Worm (Caenorhabditis elegans): ENCODE measurements around the gene cht-3.

Gene cht-3

DNA sequence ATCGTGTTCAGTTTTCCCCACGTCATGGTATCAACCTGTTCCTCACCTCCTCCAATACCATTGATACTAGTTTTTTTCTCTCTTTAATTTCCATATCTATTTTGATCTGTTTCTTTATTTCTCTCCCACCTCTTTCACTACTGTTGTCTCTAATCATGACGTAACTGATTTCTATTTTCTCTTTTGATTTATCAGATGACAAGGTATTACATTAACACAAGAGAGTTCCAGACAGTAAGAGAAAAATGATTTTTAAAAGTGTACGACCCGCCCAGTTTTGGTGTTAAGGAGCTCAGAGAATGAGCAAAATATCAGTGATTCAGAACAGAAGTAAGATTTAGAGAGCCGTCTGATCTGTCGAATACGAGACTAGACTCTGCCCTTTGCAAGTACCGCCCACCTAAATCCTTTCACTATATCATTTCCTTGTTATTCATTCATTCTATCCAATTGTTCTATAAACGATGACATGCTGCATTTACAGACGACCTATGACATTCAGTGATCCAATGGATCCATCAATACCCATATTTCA is 46.3 kb downstream of the cht-3 start, which contains the start of gene nhr-105:
nhr-105 (plus strand) TSS at position 485 of the 535 bp plus-strand sequence.
- TF ChIP-seq C16A3.4 (tag; optimal IDR thresholded peaks at IDR 0.05): no peak
- peak; percentile 86 for TF ChIP-seq nhr-19 (GFP tag; conservative IDR thresholded peaks at IDR 0.05)
- TF ChIP-seq dsc-1 (tag; optimal IDR thresholded peaks at IDR 0.05): peak; percentile 82
- peak; percentile 79 for TF ChIP-seq lin-14 (GFP tag; optimal IDR thresholded peaks at IDR 0.05)
- TF ChIP-seq ama-1 (optimal IDR thresholded peaks at IDR 0.05): no peak
- TF ChIP-seq grh-1 (GFP tag; IDR thresholded peaks at IDR 0.05): peak; percentile 73
- no peak for TF ChIP-seq unc-62 (GFP tag; optimal IDR thresholded peaks at IDR 0.05)
- no peak for TF ChIP-seq zip-4 (GFP tag; optimal IDR thresholded peaks at IDR 0.05)
- no peak for TF ChIP-seq F16B12.6 (tag; optimal IDR thresholded peaks at IDR 0.05)
- TF ChIP-seq fkh-4 (tag; optimal IDR thresholded peaks at IDR 0.05; ENCODE audit: borderline replicate concordance): no peak
- TF ChIP-seq ets-5 (GFP tag; IDR thresholded peaks at IDR 0.05): no peak
- peak; percentile 82 for TF ChIP-seq fos-1 (tag; optimal IDR thresholded peaks at IDR 0.05)
- TF ChIP-seq ztf-11 (tag; optimal IDR thresholded peaks at IDR 0.05): no peak
- peak; percentile 25 for TF ChIP-seq skn-1 (tag; optimal IDR thresholded peaks at IDR 0.05)
- peak; percentile 39 for TF ChIP-seq lin-13 (GFP tag; optimal IDR thresholded peaks at IDR 0.05)
- no peak for TF ChIP-seq ceh-63 (GFP tag; optimal IDR thresholded peaks at IDR 0.05)
- no peak for TF ChIP-seq tlp-1 (tag; optimal IDR thresholded peaks at IDR 0.05)
- peak in 2 of 3 experiments; percentile 18 to 21 for TF ChIP-seq dpl-1 (GFP tag; optimal IDR thresholded peaks at IDR 0.05)
- TF ChIP-seq sox-4 (tag; optimal IDR thresholded peaks at IDR 0.05): no peak
- TF ChIP-seq xbp-1 (tag; optimal IDR thresholded peaks at IDR 0.05): peak; percentile 9
- no peak for TF ChIP-seq unc-130 (tag; optimal IDR thresholded peaks at IDR 0.05)
- no peak for TF ChIP-seq ces-1 (GFP tag; optimal IDR thresholded peaks at IDR 0.05)
- no peak for TF ChIP-seq sptf-1 (tag; optimal IDR thresholded peaks at IDR 0.05)
- no peak for TF ChIP-seq pqm-1 (tag; optimal IDR thresholded peaks at IDR 0.05)
- no peak for TF ChIP-seq rnt-1 (tag; optimal IDR thresholded peaks at IDR 0.05)
- TF ChIP-seq unc-30 (tag; optimal IDR thresholded peaks at IDR 0.05): no peak
- no peak for TF ChIP-seq pag-3 (tag; optimal IDR thresholded peaks at IDR 0.05; ENCODE audit: borderline replicate concordance, insufficient read depth)
- no peak for TF ChIP-seq ceh-90 (tag; optimal IDR thresholded peaks at IDR 0.05)
- no peak for TF ChIP-seq lin-15B (tag; optimal IDR thresholded peaks at IDR 0.05)
- TF ChIP-seq mef-2 (tag; optimal IDR thresholded peaks at IDR 0.05): no peak
- TF ChIP-seq C34B4.2 (tag; optimal IDR thresholded peaks at IDR 0.05): no peak
- TF ChIP-seq unc-98 (GFP tag; IDR thresholded peaks at IDR 0.05): no peak
- TF ChIP-seq fkh-10 (GFP tag; optimal IDR thresholded peaks at IDR 0.05): no peak
- TF ChIP-seq nhr-47 (tag; optimal IDR thresholded peaks at IDR 0.05): peak; percentile 73
- TF ChIP-seq ztf-4 (tag; optimal IDR thresholded peaks at IDR 0.05): peak; percentile 45
- no peak for TF ChIP-seq C04F5.9 (tag; optimal IDR thresholded peaks at IDR 0.05)
- no peak for TF ChIP-seq hlh-4 (tag; optimal IDR thresholded peaks at IDR 0.05)
- TF ChIP-seq efl-1 (optimal IDR thresholded peaks at IDR 0.05): peak; percentile 8 to 41
- TF ChIP-seq efl-1 (GFP tag; optimal IDR thresholded peaks at IDR 0.05 in 1 of 2): no peak
- TF ChIP-seq zag-1 (tag; optimal IDR thresholded peaks at IDR 0.05): no peak
- peak; percentile 42 for TF ChIP-seq swsn-7 (tag; optimal IDR thresholded peaks at IDR 0.05)
- TF ChIP-seq nhr-28 (tag; optimal IDR thresholded peaks at IDR 0.05): no peak
- peak; percentile 79 for TF ChIP-seq snu-23 (GFP tag; optimal IDR thresholded peaks at IDR 0.05)
- TF ChIP-seq irx-1 (tag; optimal IDR thresholded peaks at IDR 0.05): no peak
- TF ChIP-seq jun-1 (tag; optimal IDR thresholded peaks at IDR 0.05): peak; percentile 28
- TF ChIP-seq snpc-4 (tag; optimal IDR thresholded peaks at IDR 0.05): no peak
- no peak for TF ChIP-seq mab-9 (GFP tag; IDR thresholded peaks at IDR 0.05)
- TF ChIP-seq elt-2 (tag; optimal IDR thresholded peaks at IDR 0.05): peak; percentile 70
- no peak for TF ChIP-seq nhr-84 (tag; optimal IDR thresholded peaks at IDR 0.05)
- TF ChIP-seq nhr-20 (tag; optimal IDR thresholded peaks at IDR 0.05): peak; percentile 88
- peak; percentile 26 for TF ChIP-seq nhr-237 (tag; optimal IDR thresholded peaks at IDR 0.05)
- TF ChIP-seq blmp-1 (tag; optimal IDR thresholded peaks at IDR 0.05): peak; percentile 42
- peak; percentile 38 to 61 for TF ChIP-seq lsy-2 (tag; optimal IDR thresholded peaks at IDR 0.05)
- TF ChIP-seq sup-37 (GFP tag; optimal IDR thresholded peaks at IDR 0.05): peak; percentile 36
- TF ChIP-seq vab-15 (tag; optimal IDR thresholded peaks at IDR 0.05): no peak

All from whole organism, L1 larva.